Fruit fly (Drosophila melanogaster): ENCODE measurements around the gene CG13308.

Gene CG13308

dm6 chr3L:8834886-8835285 is 26.5 kb downstream of the CG13308 start (continued):
- TF ChIP-seq wdn (GFP tag; IDR thresholded peaks at IDR 0.05) (no peak), Ets65A (GFP tag) (no peak), CG2875 (GFP tag; optimal IDR thresholded peaks at IDR 0.05) (peak; percentile 24), fd3F (GFP tag; optimal IDR thresholded peaks at IDR 0.05) (no peak), Optix (GFP tag; IDR thresholded peaks at IDR 0.05) (no peak), CG10267 (tag; optimal IDR thresholded peaks at IDR 0.05) (no peak), gt (GFP tag; IDR thresholded peaks at IDR 0.05) (no peak), Asciz (GFP tag; optimal IDR thresholded peaks at IDR 0.05) (peak; percentile 65), run (tag; optimal IDR thresholded peaks at IDR 0.05) (no peak), Kr (GFP tag; optimal IDR thresholded peaks at IDR 0.05) (peak; percentile 37), exex (tag; optimal IDR thresholded peaks at IDR 0.05) (no peak), sens-2 (GFP tag; IDR thresholded peaks at IDR 0.05) (no peak), sc (optimal IDR thresholded peaks at IDR 0.05) (no peak), sc (GFP tag; optimal IDR thresholded peaks at IDR 0.05) (no peak), Ets97D (GFP tag; optimal IDR thresholded peaks at IDR 0.05) (no peak), CG1832 (GFP tag; optimal IDR thresholded peaks at IDR 0.05) (no peak), tgo (GFP tag; IDR thresholded peaks at IDR 0.05) (no peak), CG18599 (GFP tag; optimal IDR thresholded peaks at IDR 0.05) (peak; percentile 22), CG18619 (GFP tag; optimal IDR thresholded peaks at IDR 0.05) (no peak), Hmx (GFP tag; optimal IDR thresholded peaks at IDR 0.05) (no peak), CG14860 (GFP tag; IDR thresholded peaks at IDR 0.05; ENCODE audit: partially characterized antibody) (no peak), grn (GFP tag; optimal IDR thresholded peaks at IDR 0.05) (no peak), MESR4 (GFP tag; optimal IDR thresholded peaks at IDR 0.05) (no peak), CoRest (tag; optimal IDR thresholded peaks at IDR 0.05) (no peak), Hsf (GFP tag; optimal IDR thresholded peaks at IDR 0.05) (no peak), CG11085 (GFP tag; IDR thresholded peaks at IDR 0.05) (no peak), CG12236 (GFP tag; optimal IDR thresholded peaks at IDR 0.05) (no peak), TFAM (GFP tag; optimal IDR thresholded peaks at IDR 0.05) (no peak), CG3407 (GFP tag; optimal IDR thresholded peaks at IDR 0.05) (no peak), CG8388 (GFP tag; optimal IDR thresholded peaks at IDR 0.05) (no peak), schlank (tag; optimal IDR thresholded peaks at IDR 0.05) (no peak), bab2 (GFP tag; optimal IDR thresholded peaks at IDR 0.05) (peak; percentile 28), knrl (GFP tag; IDR thresholded peaks at IDR 0.05; ENCODE audit: partially characterized antibody) (no peak), CG6854 (GFP tag; optimal IDR thresholded peaks at IDR 0.05) (no peak), tin (GFP tag; optimal IDR thresholded peaks at IDR 0.05) (no peak), bowl (GFP tag; IDR thresholded peaks at IDR 0.05) (no peak), CG4854 (GFP tag; optimal IDR thresholded peaks at IDR 0.05) (no peak), CG30403 (GFP tag; optimal IDR thresholded peaks at IDR 0.05) (no peak), zfh1 (GFP tag; IDR thresholded peaks at IDR 0.05) (0 out of 3 replicates have a peak, but pooled peaks have one; percentile 30), shn (GFP tag; optimal IDR thresholded peaks at IDR 0.05) (no peak), Oaz (GFP tag; IDR thresholded peaks at IDR 0.05) (no peak), CG31224 (GFP tag; IDR thresholded peaks at IDR 0.05) (no peak), Lhr (GFP tag; optimal IDR thresholded peaks at IDR 0.05) (no peak), onecut (GFP tag; IDR thresholded peaks at IDR 0.05) (peak; percentile 5; the same call in 1 of the 2 replicates), gcm2 (GFP tag; optimal IDR thresholded peaks at IDR 0.05) (no peak), CG31388 (GFP tag; optimal IDR thresholded peaks at IDR 0.05) (no peak), jigr1 (GFP tag; IDR thresholded peaks at IDR 0.05) (no peak), CG10959 (GFP tag; IDR thresholded peaks at IDR 0.05) (no peak), CG5953 (GFP tag; IDR thresholded peaks at IDR 0.05) (0 out of 2 replicates have a peak, but pooled peaks have one; percentile 8), HHEX (GFP tag; optimal IDR thresholded peaks at IDR 0.05) (no peak), luna (GFP tag; optimal IDR thresholded peaks at IDR 0.05) (no peak), CG1024 (GFP tag; IDR thresholded peaks at IDR 0.05) (no peak), CG10565 (GFP tag; optimal IDR thresholded peaks at IDR 0.05) (no peak)
